Fruit fly (Drosophila melanogaster) whole organism, embryonic: Measurements from ENCODE around the gene lky.
"Not testable (repeated sequence)": the region's sequence is repeated elsewhere in the genome, so short reads cannot be mapped to it uniquely, and the experiment has no call there.

Experiments
- CG12744 ChIP-seq: fragments of 200-800 bp; sonication (Bioruptor generic); optimal IDR thresholded peaks from 2 replicates; lab custom pipeline; 2016; ENCODE audit warnings: missing biosample characterization, missing genetic modification characterization
- CG9437 ChIP-seq: fragments of 200-800 bp; sonication (Bioruptor generic); optimal IDR thresholded peaks from 2 replicates; lab custom pipeline; 2018; ENCODE audit warnings: missing biosample characterization, mild to moderate bottlenecking, missing genetic modification characterization
- fd64A ChIP-seq: fragments of 200-800 bp; sonication (Bioruptor generic); optimal IDR thresholded peaks from 3 replicates; lab custom pipeline; 2018; ENCODE audit warnings: missing biosample characterization, mild to moderate bottlenecking, missing genetic modification characterization
- nerfin-2 ChIP-seq: fragments of 200-800 bp; sonication (Bioruptor generic); IDR thresholded peaks from 2 replicates; pipeline ENCODE4 v1.3.6; 2022; ENCODE audit warnings: missing biosample characterization, missing genetic modification characterization; ENCODE audit not compliant: partially characterized antibody
- pum ChIP-seq: fragments of 200-800 bp; sonication (Bioruptor generic); optimal IDR thresholded peaks from 2 replicates; lab custom pipeline; 2016; ENCODE audit warnings: missing biosample characterization, missing genetic modification characterization
- tin ChIP-seq: fragments of 200-800 bp; sonication (Bioruptor generic); optimal IDR thresholded peaks from 3 replicates; lab custom pipeline; 2016; ENCODE audit warnings: missing biosample characterization, missing genetic modification characterization

- not testable (repeated sequence) for TF ChIP-seq tin; pum; nerfin-2 (GFP tag; lab: Robert Waterston, UW); CG9437 (GFP tag; lab: Kevin White, UChicago); fd64A (GFP tag; lab: Kevin White, UChicago); CG12744 (GFP tag; lab: Kevin White, UChicago)
These were observed 43.7 kb downstream of the lky start, which contains the start of gene CG43784 for dm6 chrX:19958242-19958641.
